Worm (Caenorhabditis elegans): Measurements from ENCODE around the gene atg-16.1.

atg-16.1 gene

ce11 chrX:4424254-4424653, 38.0 kb downstream of the atg-16.1 start:
- TF ChIP-seq efl-1 (GFP tag; optimal IDR thresholded peaks at IDR 0.05) (no peak), C06A6.2 (GFP tag; conservative IDR thresholded peaks at IDR 0.05) (no peak), hmg-20 (GFP tag; IDR thresholded peaks at IDR 0.05) (no peak), F52B5.7 (tag; optimal IDR thresholded peaks at IDR 0.05) (no peak), attf-5 (GFP tag; optimal IDR thresholded peaks at IDR 0.05) (no peak), attf-6 (GFP tag; IDR thresholded peaks at IDR 0.05) (no peak), zim-3 (tag; optimal IDR thresholded peaks at IDR 0.05) (no peak), tbx-9 (tag; optimal IDR thresholded peaks at IDR 0.05; ENCODE audit: borderline replicate concordance) (no peak), lag-1 (GFP tag; IDR thresholded peaks at IDR 0.05) (no peak), mxl-1 (tag; optimal IDR thresholded peaks at IDR 0.05) (no peak), Y56A3A.18 (GFP tag; IDR thresholded peaks at IDR 0.05) (no peak), lin-26 (GFP tag; IDR thresholded peaks at IDR 0.05) (no peak), sptf-2 (GFP tag; optimal IDR thresholded peaks at IDR 0.05) (no peak), snpc-4 (GFP tag; optimal IDR thresholded peaks at IDR 0.05) (no peak), snpc-4 (tag; optimal IDR thresholded peaks at IDR 0.05) (no peak), cebp-1 (GFP tag; IDR thresholded peaks at IDR 0.05) (no peak), cebp-1 (tag; optimal IDR thresholded peaks at IDR 0.05) (no peak), F49E8.2 (tag; optimal IDR thresholded peaks at IDR 0.05; ENCODE audit: insufficient read depth) (no peak), T26A5.8 (tag; optimal IDR thresholded peaks at IDR 0.05) (no peak), ztf-22 (GFP tag; optimal IDR thresholded peaks at IDR 0.05) (no peak)

- TF ChIP-seq xnd-1 (tag; optimal IDR thresholded peaks at IDR 0.05) (no peak), F49E8.2 (tag; optimal IDR thresholded peaks at IDR 0.05; ENCODE audit: insufficient read depth) (no peak), hrde-1 (tag; optimal IDR thresholded peaks at IDR 0.05; ENCODE audit: borderline replicate concordance) (no peak), ceh-100 (GFP tag; IDR thresholded peaks at IDR 0.05) (no peak), mes-4 (tag; optimal IDR thresholded peaks at IDR 0.05) (no peak), nhr-120 (GFP tag; IDR thresholded peaks at IDR 0.05) (no peak), sdz-38 (tag; optimal IDR thresholded peaks at IDR 0.05) (no peak), lin-40 (tag; optimal IDR thresholded peaks at IDR 0.05) (no peak), ama-1 (optimal IDR thresholded peaks at IDR 0.05) (no peak), ama-1 (GFP tag; optimal IDR thresholded peaks at IDR 0.05) (no peak), F57A8.1 (GFP tag; optimal IDR thresholded peaks at IDR 0.05) (no peak), B0035.1 (tag; optimal IDR thresholded peaks at IDR 0.05) (no peak), attf-3 (GFP tag; conservative IDR thresholded peaks at IDR 0.05) (no peak), F37B4.10 (GFP tag; IDR thresholded peaks at IDR 0.05) (no peak), sptf-2 (GFP tag; optimal IDR thresholded peaks at IDR 0.05) (no peak), madf-10 (tag; optimal IDR thresholded peaks at IDR 0.05) (no peak), hlh-12 (tag; optimal IDR thresholded peaks at IDR 0.05) (no peak)
These were observed 43.5 kb downstream of the atg-16.1 start, which contains the start of gene dop-1 for ce11 chrX:4418751-4419150. TSS of gene dop-1 (minus strand) at chrX:4418851.

- TF ChIP-seq snpc-1.1 (tag; optimal IDR thresholded peaks at IDR 0.05; ENCODE audit: insufficient read depth) = no peak
- TF ChIP-seq hlh-12 (tag; optimal IDR thresholded peaks at IDR 0.05) = no peak
- TF ChIP-seq rcor-1 (GFP tag; IDR thresholded peaks at IDR 0.05) = no peak
- TF ChIP-seq aptf-2 (GFP tag; conservative IDR thresholded peaks at IDR 0.05) = no peak
- TF ChIP-seq B0035.1 (tag; optimal IDR thresholded peaks at IDR 0.05) = no peak
These were observed 47.0 kb downstream of the atg-16.1 start for ce11 chrX:4415289-4415688.

Measured in whole organism, young adult.